Worm (Caenorhabditis elegans) whole organism, L4 larva: ENCODE data around the gene fbxb-81.

ENCODE experiments used
- T20F7.1 ChIP-seq: fragments of 200-800 bp; sonication (Bioruptor generic); optimal IDR thresholded peaks from 2 replicates; lab custom pipeline; 2018; ENCODE audit warnings: mild to moderate bottlenecking, missing genetic modification characterization, missing compliant biosample characterization
- ZK546.5 ChIP-seq, 2 experiments: sonication (generic microtip); optimal IDR thresholded peaks; 2 replicates each; lab custom pipeline; 2017; ENCODE audit warnings: missing biosample characterization in 2 of 2, missing genetic modification characterization in 2 of 2
- ceh-28 ChIP-seq: fragments of 150-350 bp; optimal IDR thresholded peaks from 2 replicates; lab custom pipeline; 2014; ENCODE audit warnings: missing biosample characterization, missing genetic modification reagents, missing genetic modification characterization
- ceh-82 ChIP-seq: sonication (generic microtip); optimal IDR thresholded peaks from 2 replicates; lab custom pipeline; 2017; ENCODE audit warnings: missing biosample characterization, missing genetic modification characterization
- daf-19 ChIP-seq: fragments of 200-800 bp; sonication (Bioruptor generic); conservative IDR thresholded peaks from 2 replicates; pipeline ENCODE4 v1.3.6; 2022; ENCODE audit warnings: missing genetic modification characterization, missing compliant biosample characterization
- egl-27 ChIP-seq: sonication (generic microtip); optimal IDR thresholded peaks from 3 replicates; lab custom pipeline; 2017; ENCODE audit warnings: missing biosample characterization, missing genetic modification reagents, missing genetic modification characterization
- hlh-11 ChIP-seq: fragments of 200-800 bp; sonication (Bioruptor generic); optimal IDR thresholded peaks from 2 replicates; lab custom pipeline; 2018; ENCODE audit warnings: mild to moderate bottlenecking, missing genetic modification characterization, missing compliant biosample characterization
- hlh-30 ChIP-seq: sonication (generic microtip); optimal IDR thresholded peaks from 2 replicates; lab custom pipeline; 2017; ENCODE audit warnings: antibody characterized with exemption, mild to moderate bottlenecking, missing genetic modification characterization, missing compliant biosample characterization; ENCODE audit not compliant: insufficient read depth
- lin-39 ChIP-seq: fragments of 150-350 bp; optimal IDR thresholded peaks from 2 replicates; lab custom pipeline; 2014; ENCODE audit warnings: missing biosample characterization, missing genetic modification reagents, missing genetic modification characterization
- nhr-76 ChIP-seq: fragments of 150-350 bp; optimal IDR thresholded peaks from 2 replicates; lab custom pipeline; 2014; ENCODE audit warnings: missing biosample characterization, missing genetic modification characterization
- rbr-2 ChIP-seq: sonication (generic microtip); optimal IDR thresholded peaks from 2 replicates; lab custom pipeline; 2016; ENCODE audit warnings: missing genotype, missing genetic modification characterization, missing compliant biosample characterization
- unc-130 ChIP-seq: sonication (generic microtip); optimal IDR thresholded peaks from 2 replicates; lab custom pipeline; 2016; ENCODE audit warnings: missing genetic modification reagents, missing genetic modification characterization, missing compliant biosample characterization

ce11 chrIII:159665-160064 is 18.6 kb upstream of the fbxb-81 start:
- TF ChIP-seq ceh-82 (no peak), hlh-30 (tag; lab: Kevin White, UChicago) (no peak), hlh-11 (tag; lab: Kevin White, UChicago) (no peak), T20F7.1 (GFP tag; lab: Kevin White, UChicago) (no peak), unc-130 (GFP tag; lab: Kevin White, UChicago) (no peak), nhr-76 (no peak), daf-19 (GFP tag; lab: Robert Waterston, UW) (no peak), rbr-2 (tag; lab: Kevin White, UChicago) (no peak), ceh-28 (tag; lab: Kevin White, UChicago) (no peak), lin-39 (no peak), egl-27 (tag; lab: Kevin White, UChicago) (no peak), ZK546.5 (tag; optimal IDR thresholded peaks at IDR 0.05; lab: Kevin White, UChicago) (no peak)
